Worm (Caenorhabditis elegans): ENCODE results near the gene grld-1.

grld-1 gene

ce11 chrIV:77421-77820 is 48.3 kb downstream of the grld-1 start:
- TF ChIP-seq pes-1 (GFP tag; IDR thresholded peaks at IDR 0.05) (no peak), ets-7 (tag; optimal IDR thresholded peaks at IDR 0.05) (no peak), aly-1 (tag; optimal IDR thresholded peaks at IDR 0.05) (no peak), tbx-37 (GFP tag; conservative IDR thresholded peaks at IDR 0.05) (no peak), flt-1 (GFP tag; IDR thresholded peaks at IDR 0.05) (no peak), ama-1 (optimal IDR thresholded peaks at IDR 0.05) (no peak), sea-1 (GFP tag; conservative IDR thresholded peaks at IDR 0.05) (no peak), ceh-36 (tag; optimal IDR thresholded peaks at IDR 0.05) (no peak), hmg-4 (GFP tag; optimal IDR thresholded peaks at IDR 0.05) (no peak), scrt-1 (GFP tag; IDR thresholded peaks at IDR 0.05) (no peak), B0310.2 (tag; optimal IDR thresholded peaks at IDR 0.05) (no peak), tbx-11 (GFP tag; IDR thresholded peaks at IDR 0.05) (no peak), hmbx-1 (tag; optimal IDR thresholded peaks at IDR 0.05) (no peak), F13C5.2 (tag; optimal IDR thresholded peaks at IDR 0.05) (no peak), tra-4 (tag; optimal IDR thresholded peaks at IDR 0.05) (no peak), ceh-13 (GFP tag; optimal IDR thresholded peaks at IDR 0.05) (no peak), hnd-1 (tag; optimal IDR thresholded peaks at IDR 0.05) (no peak)

- TF ChIP-seq scrt-1 (GFP tag; IDR thresholded peaks at IDR 0.05), result no peak
- TF ChIP-seq tbx-37 (GFP tag; conservative IDR thresholded peaks at IDR 0.05), result no peak
- no peak for TF ChIP-seq F13C5.2 (tag; optimal IDR thresholded peaks at IDR 0.05)
- no peak for TF ChIP-seq tbx-11 (GFP tag; IDR thresholded peaks at IDR 0.05)
- no peak for TF ChIP-seq hmbx-1 (tag; optimal IDR thresholded peaks at IDR 0.05)
- no peak for TF ChIP-seq flt-1 (GFP tag; IDR thresholded peaks at IDR 0.05)
- TF ChIP-seq tra-4 (tag; optimal IDR thresholded peaks at IDR 0.05), result no peak
- no peak for TF ChIP-seq ceh-36 (tag; optimal IDR thresholded peaks at IDR 0.05)
These were observed 49.7 kb downstream of the grld-1 start, which contains the start of gene T05C7.8 for ce11 chrIV:76070-76469. TSS of gene T05C7.8 (plus strand) at chrIV:76370.

- TF ChIP-seq ceh-13 (GFP tag; optimal IDR thresholded peaks at IDR 0.05) (no peak), sea-1 (GFP tag; conservative IDR thresholded peaks at IDR 0.05) (no peak), flt-1 (GFP tag; IDR thresholded peaks at IDR 0.05) (no peak), hmg-4 (GFP tag; optimal IDR thresholded peaks at IDR 0.05) (no peak), tbx-11 (GFP tag; IDR thresholded peaks at IDR 0.05) (no peak), tbx-37 (GFP tag; conservative IDR thresholded peaks at IDR 0.05) (no peak), hmbx-1 (tag; optimal IDR thresholded peaks at IDR 0.05) (no peak), aly-1 (tag; optimal IDR thresholded peaks at IDR 0.05) (no peak), ama-1 (optimal IDR thresholded peaks at IDR 0.05) (no peak), hnd-1 (tag; optimal IDR thresholded peaks at IDR 0.05) (no peak), pes-1 (GFP tag; IDR thresholded peaks at IDR 0.05) (no peak), ceh-36 (tag; optimal IDR thresholded peaks at IDR 0.05) (no peak), F13C5.2 (tag; optimal IDR thresholded peaks at IDR 0.05) (no peak), ets-7 (tag; optimal IDR thresholded peaks at IDR 0.05) (no peak), scrt-1 (GFP tag; IDR thresholded peaks at IDR 0.05) (no peak)
These were observed 52.6 kb downstream of the grld-1 start for ce11 chrIV:73175-73574.
